Worm (Caenorhabditis elegans) whole organism, dauer: ENCODE results near the gene aly-1.

ENCODE experiments used
- unc-62 ChIP-seq: sonication (generic microtip); optimal IDR thresholded peaks from 2 replicates; lab custom pipeline; 2017; ENCODE audit warnings: missing biosample characterization, missing genetic modification reagents, missing genetic modification characterization

The aly-1 gene

DNA sequence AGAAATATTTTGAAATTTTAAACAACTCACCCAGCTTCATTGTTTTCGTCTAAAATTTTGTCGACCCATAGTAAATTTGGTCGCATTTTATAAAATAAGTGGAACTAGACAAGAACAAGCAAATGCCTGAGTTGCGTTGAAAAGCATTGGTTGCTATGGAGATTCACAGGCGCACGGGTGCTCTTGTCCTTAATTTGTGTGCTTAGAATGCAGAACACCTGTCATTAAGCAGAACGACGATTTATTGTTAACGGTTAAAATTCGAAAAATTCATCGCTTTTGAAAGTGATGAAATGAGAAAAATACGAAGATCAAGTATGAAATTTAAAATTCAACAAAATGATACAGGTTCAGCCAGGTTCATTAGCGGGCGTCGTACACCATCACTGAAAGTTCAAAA lies 37.4 kb downstream of the aly-1 start, which contains the start of gene daf-10:
Gene daf-10 (minus strand): TSS at position 101 of the 400 bp plus-strand sequence.
- TF ChIP-seq unc-62 (GFP tag; lab: Kevin White, UChicago): no peak

ce11 chrIV:9146819-9147518 lies 38.2 kb downstream of the aly-1 start, which contains the start of the genes rpb-12 and aly-2:
Gene rpb-12, minus strand, starts transcription at chrIV:9146869.
Gene aly-2, plus strand, starts transcription at chrIV:9147468.
- TF ChIP-seq unc-62 (GFP tag; lab: Kevin White, UChicago): no peak

DNA sequence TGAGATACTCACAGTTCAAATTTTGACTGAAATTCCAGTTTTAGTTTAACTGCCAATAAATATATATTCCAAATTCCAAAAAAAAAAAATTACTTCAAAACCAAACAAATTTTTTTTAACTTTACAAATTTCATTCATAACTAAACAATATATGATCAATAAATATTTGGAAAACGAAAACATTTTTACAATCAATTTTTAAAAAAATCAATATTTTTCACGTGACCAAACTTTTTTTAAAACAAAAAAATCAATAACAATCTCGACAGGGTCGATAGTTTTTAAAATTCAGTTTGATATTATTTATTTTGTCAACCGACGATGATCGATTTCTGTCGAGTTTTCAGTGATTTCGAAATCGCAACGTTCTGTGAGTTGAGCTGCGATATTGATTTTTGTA lies 41.4 kb downstream of the aly-1 start, which contains the start of gene F23B2.7:
Gene F23B2.7 (plus strand): TSS at position 301 of the 400 bp plus-strand sequence.
- TF ChIP-seq unc-62 (GFP tag; lab: Kevin White, UChicago): no peak

DNA sequence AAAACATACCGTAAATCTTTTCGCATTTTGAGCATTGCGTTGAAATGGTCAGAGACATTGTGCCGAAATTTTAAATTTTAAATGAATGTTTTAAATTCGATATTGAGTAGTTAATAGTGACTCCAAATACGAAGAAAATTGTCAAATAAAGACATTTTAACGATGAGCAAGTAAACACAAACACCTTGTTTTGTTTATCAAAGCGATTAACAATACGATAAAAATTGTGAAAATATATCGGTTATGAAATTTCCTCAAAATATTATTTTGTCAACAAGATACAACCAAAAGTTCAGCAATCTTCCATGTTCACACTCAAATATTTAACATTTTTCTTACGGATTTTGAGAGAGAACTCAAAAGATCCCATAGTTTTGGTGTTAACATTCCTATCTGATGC lies 45.5 kb downstream of the aly-1 start, which contains the start of gene F23B2.10:
Gene F23B2.10 (minus strand): TSS at position 101 of the 400 bp plus-strand sequence.
- no peak for TF ChIP-seq unc-62 (GFP tag; lab: Kevin White, UChicago)
